Fruit fly (Drosophila melanogaster) whole organism, embryonic: ENCODE results near the gene cav.

Source experiments
- Awh ChIP-seq: fragments of 200-800 bp; sonication (Bioruptor generic); IDR thresholded peaks from 2 replicates; pipeline ENCODE4, ENCODE4 v1.3.6; 2022; ENCODE audit warnings: missing biosample characterization, missing genetic modification characterization
- B-H2 ChIP-seq: fragments of 200-800 bp; sonication (Bioruptor generic); optimal IDR thresholded peaks from 2 replicates; lab custom pipeline; 2018; ENCODE audit warnings: missing biosample characterization, mild to moderate bottlenecking, missing genetic modification characterization
- CG10543 ChIP-seq: fragments of 200-800 bp; sonication (Bioruptor generic); optimal IDR thresholded peaks from 3 replicates; lab custom pipeline; 2017; ENCODE audit warnings: missing biosample characterization, mild to moderate bottlenecking, missing genetic modification characterization, moderate library complexity
- CG11085 ChIP-seq: fragments of 200-800 bp; sonication (Bioruptor generic); IDR thresholded peaks from 2 replicates; pipeline ENCODE4 v1.3.6; 2022; ENCODE audit warnings: missing biosample characterization, missing genetic modification characterization
- CG11093 ChIP-seq: fragments of 200-800 bp; sonication (Bioruptor generic); IDR thresholded peaks from 3 replicates; pipeline ENCODE4 v1.3.6; 2022; ENCODE audit warnings: missing biosample characterization, missing genetic modification characterization
- CG12104 ChIP-seq: fragments of 200-800 bp; sonication (Bioruptor generic); optimal IDR thresholded peaks from 3 replicates; lab custom pipeline; 2016; ENCODE audit warnings: missing biosample characterization, missing genetic modification characterization
- CG12219 ChIP-seq: fragments of 200-800 bp; sonication (Bioruptor generic); optimal IDR thresholded peaks from 3 replicates; lab custom pipeline; 2018; ENCODE audit warnings: missing biosample characterization, mild to moderate bottlenecking, missing genetic modification characterization
- CG12236 ChIP-seq: fragments of 200-800 bp; sonication (Bioruptor generic); optimal IDR thresholded peaks from 2 replicates; lab custom pipeline; 2016; ENCODE audit warnings: missing biosample characterization, missing genetic modification characterization
- CG13775 ChIP-seq: fragments of 200-800 bp; sonication (Bioruptor generic); optimal IDR thresholded peaks from 3 replicates; lab custom pipeline; 2017; ENCODE audit warnings: missing biosample characterization, mild to moderate bottlenecking, missing genetic modification characterization
- CG14441 ChIP-seq: fragments of 200-800 bp; sonication (Bioruptor generic); IDR thresholded peaks from 2 replicates; pipeline ENCODE4 v1.3.6; 2022; ENCODE audit warnings: missing biosample characterization, missing genetic modification characterization
- CG14965 ChIP-seq: fragments of 200-800 bp; sonication (Bioruptor generic); optimal IDR thresholded peaks from 2 replicates; lab custom pipeline; 2016; ENCODE audit warnings: missing biosample characterization, missing genetic modification characterization, borderline replicate concordance
- CG1603 ChIP-seq: fragments of 200-800 bp; sonication (Bioruptor generic); optimal IDR thresholded peaks from 2 replicates; lab custom pipeline; 2019; ENCODE audit warnings: missing biosample characterization, mild to moderate bottlenecking, missing genetic modification characterization, moderate library complexity
- CG17568 ChIP-seq: fragments of 200-800 bp; sonication (Bioruptor generic); optimal IDR thresholded peaks from 2 replicates; lab custom pipeline; 2018; ENCODE audit warnings: missing biosample characterization, mild to moderate bottlenecking, missing genetic modification characterization, moderate library complexity
- CG17829 ChIP-seq: fragments of 200-800 bp; optimal IDR thresholded peaks from 2 replicates; lab custom pipeline; 2019; ENCODE audit warnings: missing biosample characterization, mild to moderate bottlenecking, missing genetic modification characterization, moderate library complexity
- CG17912 ChIP-seq: fragments of 200-800 bp; sonication (Bioruptor generic); optimal IDR thresholded peaks from 2 replicates; lab custom pipeline; 2018; ENCODE audit warnings: missing biosample characterization, mild to moderate bottlenecking, missing genetic modification characterization
- CG1792 ChIP-seq: fragments of 200-800 bp; sonication (Bioruptor generic); optimal IDR thresholded peaks from 2 replicates; lab custom pipeline; 2016; ENCODE audit warnings: missing biosample characterization, missing genetic modification characterization
- CG6654 ChIP-seq: fragments of 200-800 bp; sonication (Bioruptor generic); optimal IDR thresholded peaks from 2 replicates; lab custom pipeline; 2017; ENCODE audit warnings: missing biosample characterization, mild to moderate bottlenecking, missing genetic modification characterization
- CG6689 ChIP-seq: fragments of 200-800 bp; sonication (Bioruptor generic); IDR thresholded peaks from 2 replicates; pipeline ENCODE4 v1.3.6; 2022; ENCODE audit warnings: missing biosample characterization, missing genetic modification characterization
- CG8924 ChIP-seq: fragments of 200-800 bp; optimal IDR thresholded peaks from 3 replicates; lab custom pipeline; 2019; ENCODE audit warnings: missing biosample characterization, mild to moderate bottlenecking, missing genetic modification characterization, moderate library complexity
- CG9215 ChIP-seq: fragments of 200-800 bp; sonication (Bioruptor generic); IDR thresholded peaks from 2 replicates; pipeline ENCODE4 v1.3.6; 2022; ENCODE audit warnings: missing biosample characterization, missing genetic modification characterization
- CHES-1-like ChIP-seq: fragments of 200-800 bp; sonication (Bioruptor generic); optimal IDR thresholded peaks from 2 replicates; lab custom pipeline; 2016; ENCODE audit warnings: missing biosample characterization, missing genetic modification characterization
- Doc2 ChIP-seq: fragments of 200-800 bp; sonication (Bioruptor generic); IDR thresholded peaks from 2 replicates; pipeline ENCODE4 v1.3.6; 2022; ENCODE audit warnings: missing biosample characterization, missing genetic modification characterization
- Drgx ChIP-seq: fragments of 200-800 bp; sonication (Bioruptor generic); IDR thresholded peaks from 2 replicates; pipeline ENCODE4 v1.3.6; 2022; ENCODE audit warnings: missing biosample characterization, missing genetic modification characterization
- Fer3 ChIP-seq: fragments of 200-800 bp; sonication (Bioruptor generic); optimal IDR thresholded peaks from 2 replicates; lab custom pipeline; 2018; ENCODE audit warnings: missing biosample characterization, mild to moderate bottlenecking, missing genetic modification characterization, moderate library complexity
- Gsc ChIP-seq: fragments of 200-800 bp; sonication (Bioruptor generic); IDR thresholded peaks from 2 replicates; pipeline ENCODE4 v1.3.6; 2022; ENCODE audit warnings: missing biosample characterization, missing genetic modification characterization
- HmgD ChIP-seq: fragments of 200-800 bp; sonication (Bioruptor generic); optimal IDR thresholded peaks from 3 replicates; lab custom pipeline; 2016; ENCODE audit warnings: missing biosample characterization, missing genetic modification characterization
- Jarid2 ChIP-seq: fragments of 200-800 bp; sonication (Bioruptor generic); optimal IDR thresholded peaks from 3 replicates; lab custom pipeline; 2017; ENCODE audit warnings: mild to moderate bottlenecking, missing biosample characterization, missing genetic modification reagents, missing genetic modification characterization
- NK7.1 ChIP-seq: fragments of 200-800 bp; sonication (Bioruptor generic); optimal IDR thresholded peaks from 3 replicates; lab custom pipeline; 2016; ENCODE audit warnings: missing biosample characterization, missing genetic modification characterization
- Nf-YC ChIP-seq: fragments of 200-800 bp; optimal IDR thresholded peaks from 3 replicates; lab custom pipeline; 2019; ENCODE audit warnings: missing biosample characterization, mild to moderate bottlenecking, missing genetic modification characterization, moderate library complexity
- Optix ChIP-seq: fragments of 200-800 bp; sonication (Bioruptor generic); IDR thresholded peaks from 3 replicates; pipeline ENCODE4 v1.3.6; 2022; ENCODE audit warnings: missing biosample characterization, missing genetic modification characterization
- Scr ChIP-seq: fragments of 200-800 bp; sonication (Bioruptor generic); IDR thresholded peaks from 2 replicates; pipeline ENCODE4 v1.3.6; 2022; ENCODE audit warnings: missing biosample characterization, missing genetic modification characterization; ENCODE audit not compliant: partially characterized antibody
- Sox102F ChIP-seq: fragments of 200-800 bp; sonication (Bioruptor generic); optimal IDR thresholded peaks from 2 replicates; lab custom pipeline; 2018; ENCODE audit warnings: missing biosample characterization, mild to moderate bottlenecking, missing genetic modification characterization, moderate library complexity
- Stat92E ChIP-seq, 3 experiments: fragments of >200 bp in 2 of 3; fragments of 200-800 bp in 1 of 3; sonication (Bioruptor generic) in 1 of 3; optimal IDR thresholded peaks; 2 replicates each; lab custom pipeline; 2017 to 2019; ENCODE audit warnings: missing biosample characterization in 3 of 3, missing genetic modification characterization in 3 of 3, mild to moderate bottlenecking in 1 of 3, moderate library complexity in 1 of 3
- ara ChIP-seq: fragments of 200-800 bp; sonication (Bioruptor generic); IDR thresholded peaks from 2 replicates; pipeline ENCODE4 v1.3.6; 2022; ENCODE audit warnings: missing biosample characterization, missing genetic modification characterization
- bsh ChIP-seq, 2 experiments: fragments of 200-800 bp; sonication (Bioruptor generic); optimal IDR thresholded peaks; 2 replicates each; lab custom pipeline; 2017 to 2018; ENCODE audit warnings: mild to moderate bottlenecking in 2 of 2, missing biosample characterization in 2 of 2, missing genetic modification characterization in 2 of 2, moderate library complexity in 1 of 2
- corto ChIP-seq: fragments of 200-800 bp; sonication (Bioruptor generic); optimal IDR thresholded peaks from 2 replicates; lab custom pipeline; 2016; ENCODE audit warnings: missing biosample characterization, mild to moderate bottlenecking, missing genetic modification characterization, moderate library complexity
- da ChIP-seq: fragments of 200-800 bp; sonication (Bioruptor generic); optimal IDR thresholded peaks from 2 replicates; lab custom pipeline; 2016; ENCODE audit warnings: missing biosample characterization, missing genetic modification characterization
- fd96Cb ChIP-seq: fragments of 200-800 bp; sonication (Bioruptor generic); optimal IDR thresholded peaks from 2 replicates; lab custom pipeline; 2018; ENCODE audit warnings: missing biosample characterization, mild to moderate bottlenecking, missing genetic modification characterization, moderate library complexity
- hbn ChIP-seq: fragments of 200-800 bp; sonication (Bioruptor generic); IDR thresholded peaks from 2 replicates; pipeline ENCODE4 v1.3.6; 2022; ENCODE audit warnings: missing biosample characterization, missing genetic modification characterization; ENCODE audit not compliant: partially characterized antibody
- inv ChIP-seq: fragments of 200-800 bp; sonication (Bioruptor generic); IDR thresholded peaks from 2 replicates; pipeline ENCODE4 v1.3.6; 2022; ENCODE audit warnings: missing biosample characterization, missing genetic modification characterization; ENCODE audit not compliant: partially characterized antibody
- kay ChIP-seq: fragments of 200-800 bp; sonication (Bioruptor generic); optimal IDR thresholded peaks from 2 replicates; lab custom pipeline; 2016; ENCODE audit warnings: missing biosample characterization, missing genetic modification characterization
- knrl ChIP-seq: fragments of 200-800 bp; sonication (Bioruptor generic); IDR thresholded peaks from 3 replicates; pipeline ENCODE4 v1.3.6; 2022; ENCODE audit warnings: missing biosample characterization, missing genetic modification characterization; ENCODE audit not compliant: partially characterized antibody
- lbe ChIP-seq: fragments of 200-800 bp; sonication (Bioruptor generic); optimal IDR thresholded peaks from 2 replicates; lab custom pipeline; 2016; ENCODE audit warnings: missing biosample characterization, mild to moderate bottlenecking, missing genetic modification characterization
- peb ChIP-seq: fragments of 200-800 bp; sonication (Bioruptor generic); IDR thresholded peaks from 2 replicates; pipeline ENCODE4 v1.3.6; 2022; ENCODE audit warnings: missing biosample characterization, missing genetic modification characterization
- ro ChIP-seq: fragments of 200-800 bp; sonication (Bioruptor generic); IDR thresholded peaks from 2 replicates; pipeline ENCODE4 v1.3.6; 2022; ENCODE audit warnings: missing biosample characterization, missing genetic modification characterization
- scrt ChIP-seq: fragments of 200-800 bp; sonication (Bioruptor generic); optimal IDR thresholded peaks from 2 replicates; lab custom pipeline; 2018; ENCODE audit warnings: missing biosample characterization, mild to moderate bottlenecking, missing genetic modification characterization, moderate library complexity
- slp2 ChIP-seq: fragments of 200-800 bp; sonication (Bioruptor generic); optimal IDR thresholded peaks from 2 replicates; lab custom pipeline; 2016; ENCODE audit warnings: missing biosample characterization, missing genetic modification characterization
- ssp ChIP-seq: fragments of 200-800 bp; sonication (Bioruptor generic); IDR thresholded peaks from 2 replicates; pipeline ENCODE4 v1.3.6; 2022; ENCODE audit warnings: missing biosample characterization, missing genetic modification characterization
- zfh1 ChIP-seq: fragments of 200-800 bp; sonication (Bioruptor generic); IDR thresholded peaks from 3 replicates; pipeline ENCODE4 v1.3.6; 2022; ENCODE audit warnings: missing biosample characterization, missing genetic modification characterization

Gene cav

dm6 chr3R:24206341-24207114 is 14.4 kb upstream of the cav start (continued):
- TF ChIP-seq scrt (GFP tag; lab: Kevin White, UChicago) (no peak), CG11093 (no peak), kay (GFP tag; lab: Kevin White, UChicago) (no peak), NK7.1 (GFP tag; lab: Kevin White, UChicago) (no peak), B-H2 (GFP tag; lab: Kevin White, UChicago) (no peak), CG12219 (GFP tag; lab: Kevin White, UChicago) (peak; percentile 61), Stat92E (GFP tag; optimal IDR thresholded peaks at IDR 0.05; lab: Kevin White, UChicago) (no peak), Gsc (GFP tag; lab: Robert Waterston, UW) (no peak), corto (GFP tag; lab: Kevin White, UChicago) (no peak), Optix (GFP tag; lab: Robert Waterston, UW) (peak; percentile 62; the same call in 2 of the 3 replicates), CG17912 (no peak), CG17568 (no peak), CHES-1-like (no peak), CG1792 (GFP tag; lab: Kevin White, UChicago) (no peak), ara (GFP tag; lab: Robert Waterston, UW) (0 out of 2 replicates have a peak, but pooled peaks have one; percentile 34), CG12236 (GFP tag; lab: Kevin White, UChicago) (peak; percentile 7), Jarid2 (no peak), ssp (peak; percentile 46), hbn (no peak), bsh (GFP tag; optimal IDR thresholded peaks at IDR 0.05; lab: Kevin White, UChicago) (peak in 1 of 2 experiments; percentile 74), slp2 (GFP tag; lab: Kevin White, UChicago) (no peak), CG8924 (tag; lab: Kevin White, UChicago) (peak; percentile 48), ro (GFP tag; lab: Robert Waterston, UW) (no peak), Drgx (GFP tag; lab: Robert Waterston, UW) (no peak), CG17829 (tag; lab: Kevin White, UChicago) (peak; percentile 52), CG13775 (GFP tag; lab: Kevin White, UChicago) (no peak), Doc2 (GFP tag; lab: Robert Waterston, UW) (no peak), Nf-YC (tag; lab: Kevin White, UChicago) (no peak), Fer3 (peak; percentile 49), lbe (no peak), Sox102F (GFP tag; lab: Kevin White, UChicago) (peak; percentile 84), CG14965 (GFP tag; lab: Kevin White, UChicago) (no peak), CG6689 (GFP tag; lab: Robert Waterston, UW) (peak; percentile 52), CG9215 (GFP tag; lab: Robert Waterston, UW) (no peak), CG14441 (GFP tag; lab: Robert Waterston, UW) (peak; percentile 51), knrl (GFP tag; lab: Robert Waterston, UW) (no peak), HmgD (GFP tag; lab: Kevin White, UChicago) (no peak), Scr (GFP tag; lab: Robert Waterston, UW) (no peak), Awh (GFP tag; lab: Robert Waterston, UW) (peak; percentile 61), CG10543 (GFP tag; lab: Kevin White, UChicago) (no peak), CG1603 (tag; lab: Kevin White, UChicago) (peak; percentile 77), zfh1 (peak; percentile 58; the same call in 1 of the 3 replicates), inv (GFP tag; lab: Robert Waterston, UW) (no peak), CG6654 (GFP tag; lab: Kevin White, UChicago) (no peak), peb (peak; percentile 48; the same call in 1 of the 2 replicates), CG11085 (GFP tag; lab: Robert Waterston, UW) (no peak), fd96Cb (peak; percentile 62), da (GFP tag; lab: Kevin White, UChicago) (no peak), CG12104 (GFP tag; lab: Kevin White, UChicago) (peak; percentile 16)
